Worm (Caenorhabditis elegans): ENCODE data around the gene H25P19.1.

The H25P19.1 gene

ce11 chrV:730216-730615, 42.7 kb downstream of the H25P19.1 start:
- no peak for TF ChIP-seq peb-1 (tag; optimal IDR thresholded peaks at IDR 0.05)
- no peak for TF ChIP-seq elt-3 (tag; optimal IDR thresholded peaks at IDR 0.05)
- TF ChIP-seq nhr-77 (tag; optimal IDR thresholded peaks at IDR 0.05) = no peak
- peak; percentile 73 for TF ChIP-seq sma-3 (GFP tag; optimal IDR thresholded peaks at IDR 0.05)
- peak; percentile 82 for TF ChIP-seq nhr-129 (tag; optimal IDR thresholded peaks at IDR 0.05)
- no peak for TF ChIP-seq nhr-11 (tag; optimal IDR thresholded peaks at IDR 0.05)
- no peak for TF ChIP-seq ztf-4 (tag; optimal IDR thresholded peaks at IDR 0.05)
- TF ChIP-seq mab-5 (tag; optimal IDR thresholded peaks at IDR 0.05) = no peak
- TF ChIP-seq ZK546.5 (tag; optimal IDR thresholded peaks at IDR 0.05) = no peak
- TF ChIP-seq dmd-4 (tag; optimal IDR thresholded peaks at IDR 0.05) = no peak
- peak; percentile 67 for TF ChIP-seq nhr-25 (tag; optimal IDR thresholded peaks at IDR 0.05)
- TF ChIP-seq ztf-11 (tag; optimal IDR thresholded peaks at IDR 0.05) = no peak
- peak; percentile 20 for TF ChIP-seq fos-1 (tag; optimal IDR thresholded peaks at IDR 0.05)
- TF ChIP-seq nhr-10 (tag; optimal IDR thresholded peaks at IDR 0.05) = no peak
- no peak for TF ChIP-seq alr-1 (tag; optimal IDR thresholded peaks at IDR 0.05)
- TF ChIP-seq snpc-4 (tag; optimal IDR thresholded peaks at IDR 0.05) = no peak
- TF ChIP-seq blmp-1 (tag; optimal IDR thresholded peaks at IDR 0.05; ENCODE audit: insufficient read depth) = peak; percentile 41
- no peak for TF ChIP-seq elt-1 (tag; optimal IDR thresholded peaks at IDR 0.05)
- TF ChIP-seq lin-13 (GFP tag; optimal IDR thresholded peaks at IDR 0.05) = no peak
- peak in 1 of 2 experiments; percentile 60 for TF ChIP-seq mdl-1 (tag; optimal IDR thresholded peaks at IDR 0.05)
- peak; percentile 81 for TF ChIP-seq sma-9 (GFP tag; optimal IDR thresholded peaks at IDR 0.05)
- TF ChIP-seq sma-9 (tag; optimal IDR thresholded peaks at IDR 0.05) = no peak
- TF ChIP-seq F13H6.1 (tag; optimal IDR thresholded peaks at IDR 0.05) = peak; percentile 52
- no peak for TF ChIP-seq gmeb-1 (tag; optimal IDR thresholded peaks at IDR 0.05)
- no peak for TF ChIP-seq ceh-82 (tag; optimal IDR thresholded peaks at IDR 0.05)
- no peak for TF ChIP-seq nhr-6 (tag; optimal IDR thresholded peaks at IDR 0.05)
- TF ChIP-seq nhr-21 (tag; optimal IDR thresholded peaks at IDR 0.05) = peak; percentile 88
- TF ChIP-seq aly-2 (tag; optimal IDR thresholded peaks at IDR 0.05) = no peak
- peak; percentile 63 for TF ChIP-seq ama-1 (optimal IDR thresholded peaks at IDR 0.05)
- TF ChIP-seq unc-55 (GFP tag; optimal IDR thresholded peaks at IDR 0.05) = no peak
- TF ChIP-seq mbf-1 (tag; optimal IDR thresholded peaks at IDR 0.05) = no peak
- TF ChIP-seq lin-39 (tag; optimal IDR thresholded peaks at IDR 0.05) = no peak
- TF ChIP-seq sem-4 (tag; optimal IDR thresholded peaks at IDR 0.05) = no peak
- TF ChIP-seq unc-62 (GFP tag; optimal IDR thresholded peaks at IDR 0.05) = no peak
- peak; percentile 92 for TF ChIP-seq Y55F3AM.14 (GFP tag; optimal IDR thresholded peaks at IDR 0.05)
- no peak for TF ChIP-seq skn-1 (tag; optimal IDR thresholded peaks at IDR 0.05)
- TF ChIP-seq lsy-2 (tag; optimal IDR thresholded peaks at IDR 0.05) = peak in 1 of 2 experiments; percentile 62
- no peak for TF ChIP-seq nhr-237 (tag; optimal IDR thresholded peaks at IDR 0.05)
- TF ChIP-seq crh-2 (tag; optimal IDR thresholded peaks at IDR 0.05) = peak; percentile 82
- TF ChIP-seq C34F6.9 (tag; optimal IDR thresholded peaks at IDR 0.05) = peak; percentile 30
- TF ChIP-seq ceh-16 (tag; optimal IDR thresholded peaks at IDR 0.05) = no peak
- TF ChIP-seq unc-39 (tag; optimal IDR thresholded peaks at IDR 0.05) = no peak
- no peak for TF ChIP-seq zag-1 (tag; optimal IDR thresholded peaks at IDR 0.05)
- TF ChIP-seq nhr-12 (tag; optimal IDR thresholded peaks at IDR 0.05) = no peak
- no peak for TF ChIP-seq egl-27 (tag; optimal IDR thresholded peaks at IDR 0.05)
- no peak for TF ChIP-seq ztf-1 (GFP tag; conservative IDR thresholded peaks at IDR 0.05)
- no peak for TF ChIP-seq R02D3.7 (tag; optimal IDR thresholded peaks at IDR 0.05)
- no peak for TF ChIP-seq lin-11 (tag; optimal IDR thresholded peaks at IDR 0.05)
- no peak for TF ChIP-seq nhr-23 (tag; optimal IDR thresholded peaks at IDR 0.05)

All from whole organism, L2 larva.